Fruit fly (Drosophila melanogaster): ENCODE measurements around the gene gnu.

- no peak for TF ChIP-seq Sin3A (optimal IDR thresholded peaks at IDR 0.05)
- TF ChIP-seq h (optimal IDR thresholded peaks at IDR 0.05) = no peak
Measured at dm6 chr3L:14783363-14783627, 19.9 kb downstream of the gnu start.

All from Kc167 (cell line).